Fruit fly (Drosophila melanogaster): ENCODE measurements around the gene CG43094.
A peak's percentile ranks its signal among the peaks of the same experiment; 100 is the strongest.

CG43094 gene

DNA sequence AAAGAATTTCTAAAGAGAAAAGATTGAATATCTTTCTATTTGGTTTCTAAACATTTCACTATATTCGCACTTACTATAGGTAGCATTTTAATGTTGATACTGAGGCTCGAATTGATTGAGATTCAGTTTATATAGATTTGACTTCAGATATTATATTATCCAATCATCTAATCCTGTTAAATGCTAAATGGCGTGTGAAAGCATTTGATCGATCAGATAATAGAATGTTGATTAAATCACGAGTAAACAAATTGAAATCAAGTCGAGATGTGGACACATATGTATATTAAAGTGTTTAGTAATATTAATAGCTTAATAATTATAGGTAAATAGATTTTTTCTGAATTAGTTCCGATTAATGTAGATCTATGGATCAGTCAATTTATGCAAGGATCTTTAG is at the start of gene CG43094:
Gene CG43094 (minus strand): TSS at position 101 of the 400 bp plus-strand sequence.
- no peak for TF ChIP-seq br (GFP tag; optimal IDR thresholded peaks at IDR 0.05)
- TF ChIP-seq Jra (GFP tag; optimal IDR thresholded peaks at IDR 0.05): no peak
- no peak for TF ChIP-seq Hnf4 (GFP tag; optimal IDR thresholded peaks at IDR 0.05)
- TF ChIP-seq pan (optimal IDR thresholded peaks at IDR 0.05): no peak
- no peak for TF ChIP-seq Dif (GFP tag; optimal IDR thresholded peaks at IDR 0.05; ENCODE audit: partially characterized antibody)
- no peak for TF ChIP-seq Mio (GFP tag; optimal IDR thresholded peaks at IDR 0.05)
- no peak for TF ChIP-seq OdsH (GFP tag; optimal IDR thresholded peaks at IDR 0.05)
- TF ChIP-seq sv (GFP tag; optimal IDR thresholded peaks at IDR 0.05): no peak
- no peak for TF ChIP-seq h (GFP tag; optimal IDR thresholded peaks at IDR 0.05)
- no peak for TF ChIP-seq Abd-B (GFP tag; optimal IDR thresholded peaks at IDR 0.05)
- TF ChIP-seq dl (GFP tag; optimal IDR thresholded peaks at IDR 0.05; ENCODE audit: insufficient read depth in 1 of 2, partially characterized antibody in 2 of 2): no peak
- no peak for TF ChIP-seq brk (GFP tag; optimal IDR thresholded peaks at IDR 0.05)
- TF ChIP-seq foxo (GFP tag; optimal IDR thresholded peaks at IDR 0.05): no peak
- TF ChIP-seq N (GFP tag; optimal IDR thresholded peaks at IDR 0.05): no peak

- TF ChIP-seq fru (GFP tag; optimal IDR thresholded peaks at IDR 0.05) (peak; percentile 1), rgr (GFP tag; optimal IDR thresholded peaks at IDR 0.05) (peak; percentile 21), HLH106 (tag; optimal IDR thresholded peaks at IDR 0.05) (peak; percentile 18), Vsx2 (GFP tag; optimal IDR thresholded peaks at IDR 0.05; ENCODE audit: partially characterized antibody) (no peak), br (GFP tag; optimal IDR thresholded peaks at IDR 0.05) (no peak), foxo (GFP tag; optimal IDR thresholded peaks at IDR 0.05) (peak in 1 of 2 experiments; percentile 20), h (GFP tag; optimal IDR thresholded peaks at IDR 0.05) (peak; percentile 10)
These were observed 45.8 kb upstream of the CG43094 start for dm6 chr3R:22816437-22817173.

dm6 chr3R:22816078-22816436 is 45.3 kb upstream of the CG43094 start, which contains the start of gene CG13840:
TSS of gene CG13840 (minus strand) at chr3R:22816178.
- TF ChIP-seq foxo (GFP tag; optimal IDR thresholded peaks at IDR 0.05) (no peak), Dfd (GFP tag; optimal IDR thresholded peaks at IDR 0.05) (no peak), ey (GFP tag; optimal IDR thresholded peaks at IDR 0.05) (no peak), pan (optimal IDR thresholded peaks at IDR 0.05) (no peak), Rel (GFP tag; optimal IDR thresholded peaks at IDR 0.05) (no peak), Rel (tag; optimal IDR thresholded peaks at IDR 0.05) (no peak), dmrt93B (GFP tag; optimal IDR thresholded peaks at IDR 0.05) (no peak)

DNA sequence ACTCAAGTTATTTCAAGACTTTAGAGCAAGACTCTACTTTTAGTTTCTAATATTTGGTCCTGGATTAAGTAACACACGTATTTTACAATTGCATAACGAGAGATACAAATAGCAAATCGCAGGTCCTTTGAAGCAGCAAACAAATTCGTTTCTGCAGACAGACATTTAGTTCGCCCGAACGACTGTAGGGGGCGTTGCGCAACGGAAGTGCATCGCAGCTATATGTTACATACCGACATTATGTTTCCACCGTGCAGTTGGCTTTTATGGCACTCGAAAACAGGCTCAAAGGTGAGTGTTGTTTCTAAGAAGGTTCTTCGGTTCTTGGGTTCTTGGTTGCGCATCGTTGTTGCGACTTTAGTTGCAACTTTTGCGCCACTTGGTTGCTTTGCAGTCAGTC is 39.5 kb upstream of the CG43094 start:
- no peak for TF ChIP-seq sage (GFP tag; optimal IDR thresholded peaks at IDR 0.05)
- TF ChIP-seq OdsH (GFP tag; optimal IDR thresholded peaks at IDR 0.05): no peak
- TF ChIP-seq tai (GFP tag; optimal IDR thresholded peaks at IDR 0.05): no peak
- no peak for TF ChIP-seq Sp1 (GFP tag; optimal IDR thresholded peaks at IDR 0.05)
- no peak for TF ChIP-seq GATAd (GFP tag; optimal IDR thresholded peaks at IDR 0.05)
- TF ChIP-seq dmrt93B (GFP tag; optimal IDR thresholded peaks at IDR 0.05): no peak
- no peak for TF ChIP-seq pan (optimal IDR thresholded peaks at IDR 0.05)
- no peak for TF ChIP-seq Dfd (GFP tag; optimal IDR thresholded peaks at IDR 0.05)
- TF ChIP-seq Jra (GFP tag; optimal IDR thresholded peaks at IDR 0.05): no peak
- no peak for TF ChIP-seq Myc (optimal IDR thresholded peaks at IDR 0.05)
- no peak for TF ChIP-seq foxo (GFP tag; optimal IDR thresholded peaks at IDR 0.05)
- no peak for TF ChIP-seq brk (GFP tag; optimal IDR thresholded peaks at IDR 0.05)

DNA sequence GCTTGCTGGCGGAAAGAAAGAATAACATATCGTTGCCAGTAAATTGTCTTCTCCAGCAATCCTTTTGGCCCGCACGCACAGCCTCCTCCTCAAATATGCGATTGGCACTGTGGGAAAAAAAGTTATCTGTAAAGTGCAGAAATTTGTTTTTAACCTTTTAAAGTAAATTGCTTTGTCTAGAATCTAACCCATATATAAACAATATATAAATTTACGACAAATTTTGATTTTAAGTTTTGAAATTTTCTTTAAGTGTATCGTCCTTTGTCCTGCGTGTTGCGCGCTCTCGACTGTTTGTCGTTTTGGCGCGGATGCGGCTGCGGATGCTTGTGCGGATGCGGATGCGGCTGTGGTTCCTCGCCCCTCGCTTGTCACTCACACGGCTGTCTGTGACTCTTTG is 36.3 kb upstream of the CG43094 start:
- TF ChIP-seq tai (GFP tag; optimal IDR thresholded peaks at IDR 0.05): no peak
- no peak for TF ChIP-seq pan (optimal IDR thresholded peaks at IDR 0.05)
- TF ChIP-seq N (GFP tag; optimal IDR thresholded peaks at IDR 0.05): no peak
- TF ChIP-seq ey (GFP tag; optimal IDR thresholded peaks at IDR 0.05): no peak

- TF ChIP-seq rgr (GFP tag; optimal IDR thresholded peaks at IDR 0.05) (no peak), Hnf4 (GFP tag; optimal IDR thresholded peaks at IDR 0.05) (no peak), CG9705 (GFP tag; optimal IDR thresholded peaks at IDR 0.05) (no peak), HLH106 (tag; optimal IDR thresholded peaks at IDR 0.05) (no peak), dsf (GFP tag; optimal IDR thresholded peaks at IDR 0.05; ENCODE audit: borderline replicate concordance) (no peak), usp (GFP tag; optimal IDR thresholded peaks at IDR 0.05) (no peak), N (GFP tag; optimal IDR thresholded peaks at IDR 0.05) (no peak), Vsx2 (GFP tag; optimal IDR thresholded peaks at IDR 0.05; ENCODE audit: partially characterized antibody) (no peak), lola (GFP tag; optimal IDR thresholded peaks at IDR 0.05) (no peak), h (GFP tag; optimal IDR thresholded peaks at IDR 0.05) (no peak), brk (GFP tag; optimal IDR thresholded peaks at IDR 0.05) (no peak), dmrt93B (GFP tag; optimal IDR thresholded peaks at IDR 0.05) (no peak), Jra (GFP tag; optimal IDR thresholded peaks at IDR 0.05) (no peak), tai (GFP tag; optimal IDR thresholded peaks at IDR 0.05) (no peak), psq (GFP tag; optimal IDR thresholded peaks at IDR 0.05) (no peak), pan (optimal IDR thresholded peaks at IDR 0.05) (no peak), CG32264 (GFP tag; optimal IDR thresholded peaks at IDR 0.05) (no peak), OdsH (GFP tag; optimal IDR thresholded peaks at IDR 0.05) (no peak)
These were observed 33.0 kb upstream of the CG43094 start, which contains the start of gene CG7031 for dm6 chr3R:22803655-22804341. TSS of gene CG7031 (plus strand) at chr3R:22804291.
